Worm (Caenorhabditis elegans): ENCODE results near the gene B0035.15.

DNA sequence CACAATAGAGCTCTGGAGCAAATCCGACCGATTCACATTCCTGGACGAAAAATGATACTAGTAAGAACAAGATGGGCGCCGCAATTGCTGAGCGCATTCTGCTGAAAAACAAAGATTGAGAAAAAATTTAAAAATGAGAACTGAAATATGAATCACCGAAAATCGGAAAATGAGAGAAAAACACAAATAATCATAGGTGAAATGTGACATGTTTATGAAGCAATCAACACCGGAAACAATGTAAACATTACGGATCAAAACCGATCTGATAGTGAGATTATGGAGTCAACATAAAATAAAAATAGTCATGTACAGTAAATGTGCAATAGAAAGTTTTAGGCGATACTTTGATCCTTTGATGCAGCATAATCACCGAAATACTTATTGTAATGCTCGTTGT lies 15.8 kb upstream of the B0035.15 start, which contains the start of gene dnj-2:
- TF ChIP-seq snpc-4 (tag; optimal IDR thresholded peaks at IDR 0.05) = no peak
- no peak for TF ChIP-seq nhr-237 (tag; optimal IDR thresholded peaks at IDR 0.05)
- TF ChIP-seq lsy-2 (tag; optimal IDR thresholded peaks at IDR 0.05) = no peak
- TF ChIP-seq cnd-1 (tag; optimal IDR thresholded peaks at IDR 0.05) = no peak
- no peak for TF ChIP-seq hlh-1 (tag; optimal IDR thresholded peaks at IDR 0.05)
- TF ChIP-seq mab-5 (tag; optimal IDR thresholded peaks at IDR 0.05) = no peak
- TF ChIP-seq unc-39 (tag; optimal IDR thresholded peaks at IDR 0.05) = no peak
- TF ChIP-seq sptf-1 (tag; optimal IDR thresholded peaks at IDR 0.05) = no peak
- TF ChIP-seq lin-13 (tag; optimal IDR thresholded peaks at IDR 0.05) = no peak
- no peak for TF ChIP-seq mep-1 (tag; optimal IDR thresholded peaks at IDR 0.05)
- no peak for TF ChIP-seq ham-2 (GFP tag; optimal IDR thresholded peaks at IDR 0.05)
- no peak for TF ChIP-seq zip-8 (tag; optimal IDR thresholded peaks at IDR 0.05)

Measured in whole organism, mixed stage, embryonic.